Worm (Caenorhabditis elegans): ENCODE measurements around the gene F13D12.10.

The F13D12.10 gene

ce11 chrII:11694432-11694831, 19.2 kb upstream of the F13D12.10 start (continued):
- TF ChIP-seq unc-130 (GFP tag; optimal IDR thresholded peaks at IDR 0.05) (no peak), egl-43 (GFP tag; IDR thresholded peaks at IDR 0.05) (no peak), saeg-2 (GFP tag; IDR thresholded peaks at IDR 0.05) (no peak), lin-38 (GFP tag; IDR thresholded peaks at IDR 0.05) (peak; percentile 31; the same call in 1 of the 2 replicates), nhr-48 (tag; optimal IDR thresholded peaks at IDR 0.05) (no peak), T26A8.4 (GFP tag; IDR thresholded peaks at IDR 0.05) (no peak), dve-1 (tag; optimal IDR thresholded peaks at IDR 0.05; ENCODE audit: insufficient read depth) (peak; percentile 43), nhr-77 (tag; optimal IDR thresholded peaks at IDR 0.05) (peak; percentile 1), zfp-3 (GFP tag; conservative IDR thresholded peaks at IDR 0.05) (no peak), vab-7 (GFP tag; IDR thresholded peaks at IDR 0.05) (no peak), ceh-32 (tag; optimal IDR thresholded peaks at IDR 0.05; ENCODE audit: poor library complexity) (no peak), hif-1 (tag; optimal IDR thresholded peaks at IDR 0.05) (no peak), ama-1 (optimal IDR thresholded peaks at IDR 0.05) (no peak), set-16 (GFP tag; IDR thresholded peaks at IDR 0.05) (no peak), madf-5 (GFP tag; IDR thresholded peaks at IDR 0.05) (no peak), ceh-28 (tag; optimal IDR thresholded peaks at IDR 0.05) (no peak), daf-16 (GFP tag; optimal IDR thresholded peaks at IDR 0.05) (no peak), daf-16 (tag; optimal IDR thresholded peaks at IDR 0.05) (no peak), ceh-44 (GFP tag; IDR thresholded peaks at IDR 0.05) (no peak), mdt-29 (GFP tag; IDR thresholded peaks at IDR 0.05) (no peak), ceh-62 (tag; optimal IDR thresholded peaks at IDR 0.05) (no peak), rbr-2 (tag; optimal IDR thresholded peaks at IDR 0.05) (peak; percentile 15), mep-1 (tag; optimal IDR thresholded peaks at IDR 0.05) (peak; percentile 50), mdl-1 (tag; optimal IDR thresholded peaks at IDR 0.05) (no peak), zfp-2 (tag; optimal IDR thresholded peaks at IDR 0.05) (no peak), lin-1 (GFP tag; IDR thresholded peaks at IDR 0.05) (no peak), dmd-9 (GFP tag; IDR thresholded peaks at IDR 0.05) (no peak), ctbp-1 (GFP tag; IDR thresholded peaks at IDR 0.05) (no peak)

ce11 chrII:11695161-11695944, 18.2 kb upstream of the F13D12.10 start, which contains the start of gene tars-1:
Gene tars-1, minus strand, starts transcription at chrII:11695657.
- TF ChIP-seq F49E8.2 (tag; optimal IDR thresholded peaks at IDR 0.05; ENCODE audit: borderline replicate concordance): peak; percentile 18
- TF ChIP-seq lin-38 (GFP tag; IDR thresholded peaks at IDR 0.05): peak; percentile 68
- TF ChIP-seq hmg-1.1 (GFP tag; IDR thresholded peaks at IDR 0.05): peak; percentile 9; the same call in 1 of the 2 replicates
- TF ChIP-seq zfp-3 (GFP tag; conservative IDR thresholded peaks at IDR 0.05): 0 out of 2 replicates have a peak, but pooled peaks have one; percentile 32
- peak; percentile 15 for TF ChIP-seq dve-1 (tag; optimal IDR thresholded peaks at IDR 0.05; ENCODE audit: insufficient read depth)
- TF ChIP-seq nhr-42 (GFP tag; IDR thresholded peaks at IDR 0.05): 0 out of 2 replicates have a peak, but pooled peaks have one; percentile 22
- peak; percentile 14 for TF ChIP-seq unc-130 (GFP tag; optimal IDR thresholded peaks at IDR 0.05)

- no peak for TF ChIP-seq daf-19 (GFP tag; conservative IDR thresholded peaks at IDR 0.05)
- no peak for TF ChIP-seq fkh-10 (GFP tag; optimal IDR thresholded peaks at IDR 0.05)
- TF ChIP-seq jun-1 (tag; optimal IDR thresholded peaks at IDR 0.05): no peak
- TF ChIP-seq egl-27 (tag; optimal IDR thresholded peaks at IDR 0.05): no peak
- no peak for TF ChIP-seq ceh-82 (tag; optimal IDR thresholded peaks at IDR 0.05)
- no peak for TF ChIP-seq nhr-42 (GFP tag; IDR thresholded peaks at IDR 0.05)
- no peak for TF ChIP-seq lin-38 (GFP tag; IDR thresholded peaks at IDR 0.05)
Measured at ce11 chrII:11695945-11696270, 17.7 kb upstream of the F13D12.10 start, which contains the start of gene xpf-1. Gene xpf-1, plus strand, starts transcription at chrII:11696171.
